Fruit fly (Drosophila melanogaster) Kc167 (cell line): ENCODE results near the gene dimm.

Experiments
- Myc ChIP-seq: fragments of >200 bp; optimal IDR thresholded peaks from 2 replicates; lab custom pipeline; 2017; ENCODE audit warnings: missing external identifiers
- Sin3A ChIP-seq: fragments of >200 bp; optimal IDR thresholded peaks from 2 replicates; lab custom pipeline; 2018; ENCODE audit warnings: missing external identifiers
- h ChIP-seq: fragments of >200 bp; optimal IDR thresholded peaks from 3 replicates; lab custom pipeline; 2018; ENCODE audit warnings: missing external identifiers
- insv ChIP-seq: fragments of >200 bp; optimal IDR thresholded peaks from 3 replicates; lab custom pipeline; 2018; ENCODE audit warnings: missing external identifiers
- psq ChIP-seq: fragments of >200 bp; optimal IDR thresholded peaks from 2 replicates; lab custom pipeline; 2017; ENCODE audit warnings: missing external identifiers
- ttk ChIP-seq: sonication (Bioruptor generic); optimal IDR thresholded peaks from 2 replicates; lab custom pipeline; 2017; ENCODE audit warnings: missing external identifiers

DNA sequence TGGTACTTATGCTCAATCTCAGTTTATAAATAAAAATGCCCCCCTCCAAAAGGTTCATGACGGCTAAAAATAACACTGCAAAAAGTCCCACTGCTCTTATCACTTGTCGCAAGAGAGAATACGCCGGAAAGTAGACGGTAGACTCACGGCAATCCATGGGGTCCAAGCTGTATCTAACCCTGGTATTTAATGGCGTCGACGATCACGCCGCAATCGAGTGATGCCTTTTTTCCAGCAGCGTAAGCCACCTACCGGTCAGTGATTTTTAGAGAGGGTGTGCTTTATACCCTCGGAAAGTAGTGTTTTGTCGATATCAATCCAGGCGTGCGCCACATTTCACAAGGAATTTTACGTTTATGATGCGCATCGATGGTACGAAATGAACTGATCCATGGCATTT, 32.0 kb upstream of the dimm start:
- TF ChIP-seq insv (lab: Kevin White, UChicago), result no peak
- TF ChIP-seq h (lab: Kevin White, UChicago), result no peak
- TF ChIP-seq ttk (lab: Kevin White, UChicago), result no peak
- no peak for TF ChIP-seq psq (lab: Kevin White, UChicago)
- TF ChIP-seq Sin3A (lab: Kevin White, UChicago), result no peak
- no peak for TF ChIP-seq Myc
